Fruit fly (Drosophila melanogaster) whole organism: ENCODE results near the gene CG31928.

ENCODE experiments used
- CG8478 ChIP-seq: fragments of >200 bp; optimal IDR thresholded peaks from 2 replicates; lab custom pipeline; 2018; ENCODE audit warnings: inconsistent platforms
- Dll ChIP-seq: fragments of >200 bp; optimal IDR thresholded peaks from 2 replicates; lab custom pipeline; 2017
- EcR ChIP-seq, 2 experiments: fragments of >200 bp; optimal IDR thresholded peaks; 2 replicates each; lab custom pipeline; 2017; ENCODE audit warnings: missing biosample characterization in 2 of 2, missing genetic modification characterization in 2 of 2, missing genetic modification reagents in 2 of 2
- pan ChIP-seq: fragments of >200 bp; optimal IDR thresholded peaks from 2 replicates; lab custom pipeline; 2017
- psq ChIP-seq: fragments of >200 bp; optimal IDR thresholded peaks from 2 replicates; lab custom pipeline; 2017
- usp ChIP-seq: fragments of >200 bp; optimal IDR thresholded peaks from 2 replicates; lab custom pipeline; 2017; ENCODE audit warnings: missing biosample characterization, missing genetic modification characterization, mixed read lengths

The CG31928 gene

dm6 chr2L:1459344-1459743 lies 32.8 kb upstream of the CG31928 start:
- TF ChIP-seq Dll (no peak), CG8478 (lab: Kevin White, UChicago) (no peak), EcR (GFP tag; optimal IDR thresholded peaks at IDR 0.05; lab: Kevin White, UChicago) (no peak), pan (lab: Kevin White, UChicago) (no peak), psq (lab: Kevin White, UChicago) (no peak), usp (GFP tag; lab: Kevin White, UChicago) (no peak)

DNA sequence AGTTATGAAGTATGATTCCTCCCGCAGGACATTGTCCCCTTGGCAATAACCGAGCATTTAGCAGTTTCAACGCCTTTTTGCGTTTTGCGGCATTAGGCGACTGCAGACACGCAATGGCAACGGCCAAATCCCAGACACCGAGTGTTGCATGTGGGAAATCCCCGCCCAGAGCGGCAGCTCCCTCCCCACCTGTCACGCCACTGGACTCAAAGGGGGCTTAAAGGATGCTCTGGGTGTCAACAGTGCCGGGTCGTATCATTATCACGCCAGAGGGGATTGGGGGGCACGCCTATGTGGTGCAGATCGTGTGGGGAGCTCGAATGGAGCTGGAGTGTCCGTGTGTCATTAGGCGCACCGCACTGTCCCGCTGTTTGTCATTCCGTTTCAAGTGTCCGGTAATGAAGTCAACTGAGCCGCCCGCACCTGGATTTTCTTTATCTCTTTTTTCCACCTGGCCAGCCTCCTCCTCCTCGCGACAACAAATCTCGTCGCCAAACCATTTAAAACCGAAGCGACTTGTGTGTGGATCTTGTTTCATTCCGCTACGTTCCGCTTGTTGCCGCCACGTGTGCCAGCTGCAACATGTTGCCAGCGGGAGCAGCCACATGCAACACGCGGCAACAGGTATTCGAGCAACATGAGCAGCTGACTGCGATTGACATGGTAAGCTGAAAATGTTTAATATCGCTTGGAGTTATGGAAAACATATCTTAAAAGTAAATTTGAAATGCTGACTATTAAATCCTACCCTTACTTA lies 31.5 kb upstream of the CG31928 start:
- TF ChIP-seq Dll (no peak), usp (GFP tag; lab: Kevin White, UChicago) (no peak), pan (lab: Kevin White, UChicago) (no peak), psq (lab: Kevin White, UChicago) (no peak), CG8478 (lab: Kevin White, UChicago) (no peak), EcR (GFP tag; optimal IDR thresholded peaks at IDR 0.05; lab: Kevin White, UChicago) (no peak)

- no peak for TF ChIP-seq CG8478 (lab: Kevin White, UChicago)
- TF ChIP-seq Dll, result no peak
- no peak for TF ChIP-seq EcR (GFP tag; optimal IDR thresholded peaks at IDR 0.05; lab: Kevin White, UChicago)
- TF ChIP-seq usp (GFP tag; lab: Kevin White, UChicago), result no peak
- TF ChIP-seq pan (lab: Kevin White, UChicago), result no peak
- TF ChIP-seq psq (lab: Kevin White, UChicago), result no peak
Measured at dm6 chr2L:1462136-1462535, 30.0 kb upstream of the CG31928 start.

DNA sequence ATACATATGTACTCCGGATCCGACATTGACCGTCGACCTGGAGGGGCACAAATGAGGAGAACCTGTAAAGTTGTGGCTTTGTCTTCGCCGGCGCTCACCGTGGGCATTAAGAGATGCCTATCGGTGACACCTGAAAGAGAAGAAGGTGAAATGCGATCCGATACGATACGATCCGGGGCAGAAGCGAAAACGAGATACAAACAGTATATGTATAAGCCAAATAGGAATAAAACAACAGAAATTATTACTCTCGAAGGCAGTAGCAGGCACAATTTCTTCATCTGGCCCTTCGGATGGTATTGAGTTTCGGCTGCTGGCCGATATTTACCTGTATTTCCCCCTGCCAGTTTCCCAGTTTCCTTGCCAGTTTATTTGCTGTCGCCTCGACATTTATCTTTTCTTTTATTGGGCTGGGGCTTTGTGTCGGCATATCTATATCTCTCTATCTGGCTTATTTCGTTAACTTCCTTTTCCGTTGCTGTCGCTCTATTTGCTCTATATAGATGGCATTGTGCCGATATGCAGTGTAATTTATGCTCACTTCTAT lies 28.7 kb upstream of the CG31928 start:
- TF ChIP-seq CG8478 (lab: Kevin White, UChicago) (no peak), usp (GFP tag; lab: Kevin White, UChicago) (no peak), Dll (no peak), psq (lab: Kevin White, UChicago) (no peak), EcR (GFP tag; optimal IDR thresholded peaks at IDR 0.05; lab: Kevin White, UChicago) (no peak), pan (lab: Kevin White, UChicago) (no peak)

dm6 chr2L:1470009-1470408 lies 22.1 kb upstream of the CG31928 start:
- TF ChIP-seq usp (GFP tag; lab: Kevin White, UChicago) (no peak), Dll (no peak), CG8478 (lab: Kevin White, UChicago) (no peak), psq (lab: Kevin White, UChicago) (no peak), EcR (GFP tag; optimal IDR thresholded peaks at IDR 0.05; lab: Kevin White, UChicago) (no peak), pan (lab: Kevin White, UChicago) (no peak)

dm6 chr2L:1470772-1471171 lies 21.3 kb upstream of the CG31928 start:
- no peak for TF ChIP-seq Dll
- no peak for TF ChIP-seq EcR (GFP tag; optimal IDR thresholded peaks at IDR 0.05; lab: Kevin White, UChicago)
- TF ChIP-seq psq (lab: Kevin White, UChicago), result no peak
- no peak for TF ChIP-seq CG8478 (lab: Kevin White, UChicago)
- no peak for TF ChIP-seq usp (GFP tag; lab: Kevin White, UChicago)

DNA sequence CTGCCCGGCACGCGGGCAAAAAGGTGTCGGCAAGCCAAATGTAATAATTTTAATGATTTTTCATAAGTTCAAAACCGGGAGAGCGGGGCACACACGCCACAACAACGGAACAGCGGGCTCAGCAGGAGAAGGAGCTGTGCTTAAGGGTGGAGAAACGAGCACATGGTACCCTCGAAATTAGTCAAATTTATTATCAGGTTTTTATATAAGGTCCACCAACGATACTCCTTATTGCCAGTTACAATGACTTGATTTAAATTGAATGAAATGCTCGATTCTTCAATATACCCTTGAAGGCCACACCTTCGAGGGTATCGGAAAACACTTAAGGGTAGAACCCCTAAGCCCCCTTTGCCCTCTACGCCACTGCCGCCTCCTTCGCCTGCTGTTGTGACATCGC lies 18.7 kb upstream of the CG31928 start:
- TF ChIP-seq pan (lab: Kevin White, UChicago) (peak; percentile 79), EcR (GFP tag; optimal IDR thresholded peaks at IDR 0.05; lab: Kevin White, UChicago) (no peak)

DNA sequence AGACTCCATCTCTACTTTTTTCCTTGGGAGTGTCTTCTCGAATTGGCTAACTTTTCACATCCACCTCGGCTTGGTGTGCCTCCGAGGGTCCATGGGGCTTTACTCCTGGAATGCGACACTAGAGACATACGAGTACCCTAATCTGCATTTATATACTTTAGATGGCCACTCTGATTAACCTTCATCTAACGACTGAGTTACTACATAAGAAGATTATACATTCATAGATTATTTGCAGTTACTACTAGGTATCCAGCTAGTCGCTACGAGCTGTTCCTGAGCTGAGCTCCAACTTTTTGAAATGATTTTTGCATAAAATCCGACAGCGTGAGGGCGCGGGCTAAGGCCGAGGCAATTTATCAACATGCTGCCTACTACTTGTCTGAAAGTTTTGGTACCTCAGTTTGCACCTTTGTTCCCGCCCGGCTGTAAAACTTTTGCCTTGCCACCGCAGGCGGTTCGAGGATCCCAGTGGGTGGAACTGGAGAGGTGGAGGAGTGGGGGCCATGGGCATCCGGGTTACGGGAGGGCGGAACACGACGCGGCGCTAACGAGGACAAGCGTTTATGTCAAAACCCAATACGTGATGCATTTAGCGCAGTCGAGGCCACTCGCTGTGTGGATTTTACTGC lies 15.1 kb upstream of the CG31928 start:
- no peak for TF ChIP-seq pan (lab: Kevin White, UChicago)
- TF ChIP-seq EcR (GFP tag; optimal IDR thresholded peaks at IDR 0.05; lab: Kevin White, UChicago), result no peak
- TF ChIP-seq usp (GFP tag; lab: Kevin White, UChicago), result no peak
- no peak for TF ChIP-seq Dll
- TF ChIP-seq psq (lab: Kevin White, UChicago), result no peak
- no peak for TF ChIP-seq CG8478 (lab: Kevin White, UChicago)

DNA sequence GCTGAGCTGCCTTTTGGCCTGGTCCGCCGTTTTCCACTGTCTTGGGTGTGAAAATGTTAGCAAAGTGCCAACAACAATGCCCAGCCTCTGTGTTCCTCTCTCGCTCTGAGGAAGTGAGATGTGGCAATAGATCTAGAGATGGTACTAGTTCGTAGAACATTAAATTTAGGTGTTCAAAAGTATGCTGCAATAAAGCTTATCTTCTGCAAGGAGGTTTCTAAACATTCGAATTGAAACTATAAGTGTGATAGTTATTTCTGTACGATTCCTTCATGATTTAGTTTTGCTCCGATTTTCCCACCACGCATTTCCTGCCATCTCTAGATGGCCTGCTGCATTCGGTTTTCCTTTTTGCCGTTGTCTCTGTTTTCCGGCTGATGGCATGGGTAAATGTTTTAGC lies 13.6 kb upstream of the CG31928 start:
- TF ChIP-seq CG8478 (lab: Kevin White, UChicago) (no peak), Dll (no peak), EcR (GFP tag; optimal IDR thresholded peaks at IDR 0.05; lab: Kevin White, UChicago) (no peak), psq (lab: Kevin White, UChicago) (no peak), pan (lab: Kevin White, UChicago) (no peak), usp (GFP tag; lab: Kevin White, UChicago) (no peak)

- no peak for TF ChIP-seq Dll
- TF ChIP-seq pan (lab: Kevin White, UChicago), result no peak
- TF ChIP-seq psq (lab: Kevin White, UChicago), result no peak
- TF ChIP-seq CG8478 (lab: Kevin White, UChicago), result no peak
- no peak for TF ChIP-seq EcR (GFP tag; optimal IDR thresholded peaks at IDR 0.05; lab: Kevin White, UChicago)
- no peak for TF ChIP-seq usp (GFP tag; lab: Kevin White, UChicago)
Measured at dm6 chr2L:1485975-1486665, 6.0 kb upstream of the CG31928 start.

DNA sequence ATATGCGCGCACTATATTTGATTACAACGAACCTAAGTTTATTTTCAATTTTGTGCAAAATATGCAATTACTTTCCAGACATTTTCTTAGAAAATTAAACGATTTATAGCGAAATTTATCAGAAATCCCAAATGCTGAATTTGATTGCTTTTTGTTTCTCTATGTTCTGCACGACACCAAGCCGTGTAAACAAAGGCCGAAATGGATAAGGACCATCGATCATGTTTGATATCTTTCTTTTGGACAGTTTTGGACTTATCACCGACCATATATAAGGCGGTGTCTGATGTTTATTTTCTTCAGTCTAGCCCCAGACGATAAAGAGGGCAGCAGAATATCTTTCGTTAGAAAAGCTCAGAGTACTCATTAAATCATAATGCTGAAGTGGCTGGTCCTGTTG lies 1.7 kb downstream of the CG31928 start, which contains the start of gene CG33128:
CG33128 (plus strand) TSS at position 301 of the 400 bp plus-strand sequence.
- TF ChIP-seq EcR (GFP tag; optimal IDR thresholded peaks at IDR 0.05; lab: Kevin White, UChicago) (no peak), CG8478 (lab: Kevin White, UChicago) (no peak), psq (lab: Kevin White, UChicago) (no peak), Dll (no peak), pan (lab: Kevin White, UChicago) (no peak), usp (GFP tag; lab: Kevin White, UChicago) (no peak)
